Fruit fly (Drosophila melanogaster) whole organism, embryonic: ENCODE data around the gene CG2147.

ENCODE experiments used
- CG10147 ChIP-seq: fragments of 200-800 bp; sonication (Bioruptor generic); optimal IDR thresholded peaks from 2 replicates; lab custom pipeline; 2019; ENCODE audit warnings: missing biosample characterization, mild to moderate bottlenecking, missing genetic modification characterization, moderate library complexity
- CG17912 ChIP-seq: fragments of 200-800 bp; sonication (Bioruptor generic); optimal IDR thresholded peaks from 2 replicates; lab custom pipeline; 2018; ENCODE audit warnings: missing biosample characterization, mild to moderate bottlenecking, missing genetic modification characterization
- CG30431 ChIP-seq: fragments of 200-800 bp; sonication (Bioruptor generic); optimal IDR thresholded peaks from 2 replicates; lab custom pipeline; 2017; ENCODE audit warnings: missing biosample characterization, missing genetic modification characterization
- CG6854 ChIP-seq: fragments of 200-800 bp; sonication (Bioruptor generic); optimal IDR thresholded peaks from 3 replicates; lab custom pipeline; 2017; ENCODE audit warnings: missing biosample characterization, mild to moderate bottlenecking, missing genetic modification characterization
- CG8359 ChIP-seq: fragments of 200-800 bp; sonication (Bioruptor generic); optimal IDR thresholded peaks from 2 replicates; lab custom pipeline; 2017; ENCODE audit warnings: missing biosample characterization, mild to moderate bottlenecking, missing genetic modification characterization, borderline replicate concordance
- Hey ChIP-seq: fragments of 200-800 bp; sonication (Bioruptor generic); optimal IDR thresholded peaks from 3 replicates; lab custom pipeline; 2018; ENCODE audit warnings: missing biosample characterization, mild to moderate bottlenecking, missing genetic modification characterization
- NFAT ChIP-seq: fragments of 200-800 bp; sonication (Bioruptor generic); IDR thresholded peaks from 2 replicates; pipeline ENCODE4 v1.3.6; 2022; ENCODE audit warnings: missing biosample characterization, missing genetic modification characterization
- bbx ChIP-seq: fragments of 200-800 bp; sonication (Bioruptor generic); IDR thresholded peaks from 2 replicates; pipeline ENCODE4 v1.3.6; 2022; ENCODE audit warnings: missing biosample characterization, missing genetic modification characterization; ENCODE audit not compliant: partially characterized antibody
- cad ChIP-seq: fragments of >200 bp; optimal IDR thresholded peaks from 2 replicates; lab custom pipeline; 2017; ENCODE audit warnings: missing biosample characterization, missing genetic modification characterization
- gcm2 ChIP-seq: fragments of 200-800 bp; sonication (Bioruptor generic); optimal IDR thresholded peaks from 2 replicates; lab custom pipeline; 2016; ENCODE audit warnings: missing biosample characterization, missing genetic modification characterization
- hbn ChIP-seq: fragments of 200-800 bp; sonication (Bioruptor generic); IDR thresholded peaks from 2 replicates; pipeline ENCODE4 v1.3.6; 2022; ENCODE audit warnings: missing biosample characterization, missing genetic modification characterization; ENCODE audit not compliant: partially characterized antibody
- kah ChIP-seq: fragments of 200-800 bp; sonication (Bioruptor generic); optimal IDR thresholded peaks from 2 replicates; lab custom pipeline; 2018; ENCODE audit warnings: missing biosample characterization, mild to moderate bottlenecking, missing genetic modification characterization
- peb ChIP-seq: fragments of 200-800 bp; sonication (Bioruptor generic); IDR thresholded peaks from 2 replicates; pipeline ENCODE4 v1.3.6; 2022; ENCODE audit warnings: missing biosample characterization, missing genetic modification characterization
- sob ChIP-seq: fragments of 200-800 bp; sonication (Bioruptor generic); IDR thresholded peaks from 2 replicates; pipeline ENCODE4 v1.3.6; 2022; ENCODE audit warnings: missing biosample characterization, missing genetic modification characterization

DNA sequence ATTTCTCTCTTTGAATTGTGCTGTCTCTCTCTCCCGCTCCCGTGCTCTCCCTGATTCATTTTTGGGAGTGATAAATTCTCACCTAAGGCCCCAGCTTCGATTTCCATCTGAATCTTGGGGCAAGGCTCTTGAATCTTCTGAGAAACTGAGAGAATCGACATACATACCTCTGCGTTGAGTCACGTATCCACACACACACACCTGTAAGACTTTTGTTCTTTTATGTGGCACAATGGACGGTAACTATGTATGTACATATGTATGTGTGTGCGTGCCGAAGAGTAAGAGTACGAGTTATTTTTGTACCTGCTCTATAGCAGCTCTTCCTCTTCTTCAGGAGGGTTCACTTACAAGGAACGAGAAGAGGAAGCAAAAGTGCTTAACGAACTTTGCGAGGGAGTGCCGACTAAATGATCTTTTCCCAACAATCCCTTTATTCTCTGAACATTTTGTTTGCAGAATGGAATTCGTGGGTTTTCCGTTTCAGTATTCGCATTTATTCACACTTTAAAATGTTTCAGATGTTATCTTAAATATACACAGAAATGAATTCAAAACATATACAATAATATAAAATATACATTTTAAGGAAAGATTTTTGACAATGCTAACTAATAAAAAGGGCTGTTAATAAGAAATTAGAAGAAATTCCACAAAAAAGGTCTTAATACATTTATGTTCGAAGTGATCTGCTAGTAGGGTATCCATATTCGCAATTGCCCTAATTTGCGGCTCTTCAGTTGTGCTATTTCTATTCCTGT, 25.2 kb upstream of the CG2147 start:
- TF ChIP-seq hbn (GFP tag; lab: Robert Waterston, UW) (no peak), cad (GFP tag; lab: Kevin White, UChicago) (no peak), Hey (no peak), gcm2 (no peak), bbx (GFP tag; lab: Robert Waterston, UW) (no peak), sob (GFP tag; lab: Robert Waterston, UW) (no peak), CG6854 (GFP tag; lab: Kevin White, UChicago) (no peak), NFAT (GFP tag; lab: Robert Waterston, UW) (no peak), CG8359 (GFP tag; lab: Kevin White, UChicago) (no peak), CG10147 (GFP tag; lab: Kevin White, UChicago) (no peak), CG17912 (GFP tag; lab: Kevin White, UChicago) (no peak), peb (no peak), kah (GFP tag; lab: Kevin White, UChicago) (no peak), CG30431 (no peak)
